Fruit fly (Drosophila melanogaster) whole organism, embryonic: ENCODE results near the gene CG15773.

Experiments used
- Antp ChIP-seq: fragments of 200-800 bp; sonication (Bioruptor generic); optimal IDR thresholded peaks from 3 replicates; lab custom pipeline; 2016; ENCODE audit warnings: missing biosample characterization, missing genetic modification characterization
- Atf-2 ChIP-seq: fragments of 200-800 bp; sonication (Bioruptor generic); optimal IDR thresholded peaks from 2 replicates; lab custom pipeline; 2016; ENCODE audit warnings: missing biosample characterization, missing genetic modification characterization
- B-H1 ChIP-seq: fragments of 200-800 bp; sonication (Bioruptor generic); IDR thresholded peaks from 3 replicates; pipeline ENCODE4 v1.3.6; 2022; ENCODE audit warnings: missing biosample characterization, missing genetic modification characterization
- CG10979 ChIP-seq: fragments of 200-800 bp; sonication (Bioruptor generic); optimal IDR thresholded peaks from 2 replicates; lab custom pipeline; 2018; ENCODE audit warnings: missing biosample characterization, mild to moderate bottlenecking, missing genetic modification characterization, moderate library complexity
- CG1233 ChIP-seq: fragments of 200-800 bp; sonication (Bioruptor generic); optimal IDR thresholded peaks from 4 replicates; lab custom pipeline; 2018; ENCODE audit warnings: missing biosample characterization, mild to moderate bottlenecking, missing genetic modification characterization
- CG17328 ChIP-seq: fragments of 200-800 bp; sonication (Bioruptor generic); IDR thresholded peaks from 2 replicates; pipeline ENCODE4 v1.3.6; 2022; ENCODE audit warnings: missing biosample characterization, missing genetic modification characterization
- CG2120 ChIP-seq: fragments of 200-800 bp; sonication (Bioruptor generic); optimal IDR thresholded peaks from 3 replicates; lab custom pipeline; 2016; ENCODE audit warnings: missing biosample characterization, missing genetic modification characterization
- CG2129 ChIP-seq: fragments of 200-800 bp; sonication (Bioruptor generic); IDR thresholded peaks from 2 replicates; pipeline ENCODE4 v1.3.6; 2022; ENCODE audit warnings: missing biosample characterization, missing genetic modification characterization; ENCODE audit not compliant: partially characterized antibody
- CG2199 ChIP-seq: fragments of 200-800 bp; sonication (Bioruptor generic); IDR thresholded peaks from 3 replicates; pipeline ENCODE4 v1.3.6; 2022; ENCODE audit warnings: missing biosample characterization, missing genetic modification characterization
- CG30403 ChIP-seq: fragments of 200-800 bp; sonication (Bioruptor generic); optimal IDR thresholded peaks from 3 replicates; lab custom pipeline; 2016; ENCODE audit warnings: missing biosample characterization, missing genetic modification characterization
- CG30431 ChIP-seq: fragments of 200-800 bp; sonication (Bioruptor generic); optimal IDR thresholded peaks from 2 replicates; lab custom pipeline; 2017; ENCODE audit warnings: missing biosample characterization, missing genetic modification characterization
- CG34422 ChIP-seq: fragments of 200-800 bp; sonication (Bioruptor generic); IDR thresholded peaks from 3 replicates; pipeline ENCODE4 v1.3.6; 2022; ENCODE audit warnings: missing biosample characterization, missing genetic modification characterization
- CG4328 ChIP-seq: fragments of 200-800 bp; sonication (Bioruptor generic); optimal IDR thresholded peaks from 3 replicates; lab custom pipeline; 2017; ENCODE audit warnings: missing biosample characterization, missing genetic modification reagents, missing genetic modification characterization
- CG4360 ChIP-seq: fragments of 200-800 bp; sonication (Bioruptor generic); IDR thresholded peaks from 2 replicates; pipeline ENCODE4 v1.3.6; 2022; ENCODE audit warnings: missing biosample characterization, missing genetic modification characterization
- CG5245 ChIP-seq: fragments of 200-800 bp; sonication (Bioruptor generic); optimal IDR thresholded peaks from 3 replicates; lab custom pipeline; 2016; ENCODE audit warnings: missing biosample characterization, missing genetic modification characterization
- D19B ChIP-seq: fragments of 200-800 bp; sonication (Bioruptor generic); optimal IDR thresholded peaks from 2 replicates; lab custom pipeline; 2017; ENCODE audit warnings: missing biosample characterization, mild to moderate bottlenecking, missing genetic modification characterization
- Dip2 ChIP-seq: fragments of 200-800 bp; sonication (Bioruptor generic); IDR thresholded peaks from 2 replicates; pipeline ENCODE4 v1.3.6; 2022; ENCODE audit warnings: missing biosample characterization, missing genetic modification characterization
- Doc2 ChIP-seq: fragments of 200-800 bp; sonication (Bioruptor generic); IDR thresholded peaks from 2 replicates; pipeline ENCODE4 v1.3.6; 2022; ENCODE audit warnings: missing biosample characterization, missing genetic modification characterization
- E2f2 ChIP-seq: fragments of 200-800 bp; sonication (Bioruptor generic); IDR thresholded peaks from 2 replicates; pipeline ENCODE4 v1.3.6; 2022; ENCODE audit warnings: missing biosample characterization, missing genetic modification characterization
- GATAe ChIP-seq: fragments of 200-800 bp; sonication (Bioruptor generic); conservative IDR thresholded peaks from 2 replicates; pipeline ENCODE4 v1.3.6; 2022; ENCODE audit warnings: missing biosample characterization, missing genetic modification characterization
- H2.0 ChIP-seq: fragments of 200-800 bp; sonication (Bioruptor generic); IDR thresholded peaks from 2 replicates; pipeline ENCODE4 v1.3.6; 2022; ENCODE audit warnings: missing biosample characterization, missing genetic modification characterization
- HLH4C ChIP-seq: fragments of 200-800 bp; sonication (Bioruptor generic); IDR thresholded peaks from 3 replicates; pipeline ENCODE4 v1.3.6; 2022; ENCODE audit warnings: missing biosample characterization, missing genetic modification characterization; ENCODE audit not compliant: partially characterized antibody
- HLHmδ ChIP-seq: fragments of 200-800 bp; sonication (Bioruptor generic); optimal IDR thresholded peaks from 2 replicates; lab custom pipeline; 2018; ENCODE audit warnings: missing biosample characterization, mild to moderate bottlenecking, missing genetic modification characterization, moderate library complexity
- Hand ChIP-seq: fragments of 200-800 bp; sonication (Bioruptor generic); optimal IDR thresholded peaks from 2 replicates; lab custom pipeline; 2017; ENCODE audit warnings: mild to moderate bottlenecking, missing biosample characterization, missing genetic modification reagents, missing genetic modification characterization
- Hr51 ChIP-seq, 2 experiments: fragments of 200-800 bp; sonication (Bioruptor generic); optimal IDR thresholded peaks; 2 replicates in 1 of 2; 3 replicates in 1 of 2; lab custom pipeline; 2016 to 2018; ENCODE audit warnings: missing biosample characterization in 2 of 2, missing genetic modification characterization in 2 of 2, mild to moderate bottlenecking in 1 of 2, moderate library complexity in 1 of 2
- Kr ChIP-seq: fragments of 200-800 bp; sonication (Bioruptor generic); optimal IDR thresholded peaks from 2 replicates; lab custom pipeline; 2017; ENCODE audit warnings: missing biosample characterization, mild to moderate bottlenecking, missing genetic modification characterization
- PHDP ChIP-seq: fragments of 200-800 bp; sonication (Bioruptor generic); optimal IDR thresholded peaks from 3 replicates; lab custom pipeline; 2018; ENCODE audit warnings: missing biosample characterization, mild to moderate bottlenecking, missing genetic modification characterization, moderate library complexity
- az2 ChIP-seq: fragments of 200-800 bp; sonication (Bioruptor generic); optimal IDR thresholded peaks from 3 replicates; lab custom pipeline; 2016; ENCODE audit warnings: missing biosample characterization, missing genetic modification characterization
- crc ChIP-seq: fragments of 200-800 bp; sonication (Bioruptor generic); optimal IDR thresholded peaks from 2 replicates; lab custom pipeline; 2016; ENCODE audit warnings: missing biosample characterization, missing genetic modification characterization
- crp ChIP-seq, 2 experiments: fragments of 200-800 bp; sonication (Bioruptor generic); optimal IDR thresholded peaks; 2 replicates in 1 of 2; 3 replicates in 1 of 2; lab custom pipeline; 2017; ENCODE audit warnings: missing biosample characterization in 2 of 2, missing genetic modification characterization in 2 of 2, mild to moderate bottlenecking in 1 of 2, moderate library complexity in 1 of 2
- en ChIP-seq: fragments of 200-800 bp; sonication (Bioruptor generic); optimal IDR thresholded peaks from 2 replicates; lab custom pipeline; 2016; ENCODE audit warnings: missing biosample characterization, missing genetic modification characterization
- ftz-f1 ChIP-seq: fragments of 200-800 bp; sonication (Bioruptor generic); optimal IDR thresholded peaks from 2 replicates; lab custom pipeline; 2016; ENCODE audit warnings: missing biosample characterization, missing genetic modification characterization
- gfzf ChIP-seq: fragments of 200-800 bp; sonication (Bioruptor generic); optimal IDR thresholded peaks from 2 replicates; lab custom pipeline; 2016; ENCODE audit warnings: missing biosample characterization, mild to moderate bottlenecking, missing genetic modification characterization, moderate library complexity
- hbn ChIP-seq: fragments of 200-800 bp; sonication (Bioruptor generic); IDR thresholded peaks from 2 replicates; pipeline ENCODE4 v1.3.6; 2022; ENCODE audit warnings: missing biosample characterization, missing genetic modification characterization; ENCODE audit not compliant: partially characterized antibody
- jing ChIP-seq: fragments of 200-800 bp; sonication (Bioruptor generic); optimal IDR thresholded peaks from 2 replicates; lab custom pipeline; 2018; ENCODE audit warnings: missing biosample characterization, mild to moderate bottlenecking, missing genetic modification characterization
- kah ChIP-seq: fragments of 200-800 bp; sonication (Bioruptor generic); optimal IDR thresholded peaks from 2 replicates; lab custom pipeline; 2018; ENCODE audit warnings: missing biosample characterization, mild to moderate bottlenecking, missing genetic modification characterization
- klu ChIP-seq: fragments of 200-800 bp; sonication (Bioruptor generic); IDR thresholded peaks from 2 replicates; pipeline ENCODE4 v1.3.6; 2022; ENCODE audit warnings: missing biosample characterization, missing genetic modification characterization
- knrl ChIP-seq: fragments of 200-800 bp; sonication (Bioruptor generic); IDR thresholded peaks from 3 replicates; pipeline ENCODE4 v1.3.6; 2022; ENCODE audit warnings: missing biosample characterization, missing genetic modification characterization; ENCODE audit not compliant: partially characterized antibody
- lilli ChIP-seq: fragments of 200-800 bp; sonication (Bioruptor generic); optimal IDR thresholded peaks from 3 replicates; lab custom pipeline; 2016; ENCODE audit warnings: missing biosample characterization, missing genetic modification characterization
- nerfin-1 ChIP-seq: fragments of 200-800 bp; sonication (Bioruptor generic); optimal IDR thresholded peaks from 3 replicates; lab custom pipeline; 2019; ENCODE audit warnings: missing biosample characterization, mild to moderate bottlenecking, missing genetic modification characterization, moderate library complexity
- nom ChIP-seq: fragments of 200-800 bp; sonication (Bioruptor generic); optimal IDR thresholded peaks from 2 replicates; lab custom pipeline; 2017; ENCODE audit warnings: missing biosample characterization, missing genetic modification characterization, mild to moderate bottlenecking, moderate library complexity, missing genetic modification reagents
- oc ChIP-seq: fragments of 200-800 bp; sonication (Bioruptor generic); optimal IDR thresholded peaks from 2 replicates; lab custom pipeline; 2018; ENCODE audit warnings: missing biosample characterization, mild to moderate bottlenecking, missing genetic modification characterization, moderate library complexity
- pzg ChIP-seq: fragments of 200-800 bp; sonication (Bioruptor generic); optimal IDR thresholded peaks from 3 replicates; lab custom pipeline; 2018; ENCODE audit warnings: missing biosample characterization, mild to moderate bottlenecking, missing genetic modification characterization, moderate library complexity
- rib ChIP-seq: fragments of 200-800 bp; sonication (Bioruptor generic); IDR thresholded peaks from 2 replicates; pipeline ENCODE4 v1.3.6; 2022; ENCODE audit warnings: missing biosample characterization, missing genetic modification characterization
- ro ChIP-seq: fragments of 200-800 bp; sonication (Bioruptor generic); IDR thresholded peaks from 2 replicates; pipeline ENCODE4 v1.3.6; 2022; ENCODE audit warnings: missing biosample characterization, missing genetic modification characterization
- sd ChIP-seq: fragments of 200-800 bp; sonication (Bioruptor generic); optimal IDR thresholded peaks from 3 replicates; lab custom pipeline; 2018; ENCODE audit warnings: missing biosample characterization, mild to moderate bottlenecking, missing genetic modification characterization, moderate library complexity
- sens ChIP-seq: fragments of 200-800 bp; sonication (Bioruptor generic); peaks from one replicate; lab custom pipeline; 2016; ENCODE audit warnings: missing biosample characterization, missing genetic modification characterization
- seq ChIP-seq: fragments of 200-800 bp; sonication (Bioruptor generic); IDR thresholded peaks from 2 replicates; pipeline ENCODE4 v1.3.6; 2022; ENCODE audit warnings: missing biosample characterization, missing genetic modification characterization
- shn ChIP-seq: fragments of 200-800 bp; sonication (Bioruptor generic); optimal IDR thresholded peaks from 3 replicates; lab custom pipeline; 2016; ENCODE audit warnings: missing biosample characterization, missing genetic modification characterization
- vvl ChIP-seq: fragments of 200-800 bp; sonication (Bioruptor generic); IDR thresholded peaks from 2 replicates; pipeline ENCODE4 v1.3.6; 2022; ENCODE audit warnings: missing biosample characterization, missing genetic modification characterization

Gene CG15773

DNA sequence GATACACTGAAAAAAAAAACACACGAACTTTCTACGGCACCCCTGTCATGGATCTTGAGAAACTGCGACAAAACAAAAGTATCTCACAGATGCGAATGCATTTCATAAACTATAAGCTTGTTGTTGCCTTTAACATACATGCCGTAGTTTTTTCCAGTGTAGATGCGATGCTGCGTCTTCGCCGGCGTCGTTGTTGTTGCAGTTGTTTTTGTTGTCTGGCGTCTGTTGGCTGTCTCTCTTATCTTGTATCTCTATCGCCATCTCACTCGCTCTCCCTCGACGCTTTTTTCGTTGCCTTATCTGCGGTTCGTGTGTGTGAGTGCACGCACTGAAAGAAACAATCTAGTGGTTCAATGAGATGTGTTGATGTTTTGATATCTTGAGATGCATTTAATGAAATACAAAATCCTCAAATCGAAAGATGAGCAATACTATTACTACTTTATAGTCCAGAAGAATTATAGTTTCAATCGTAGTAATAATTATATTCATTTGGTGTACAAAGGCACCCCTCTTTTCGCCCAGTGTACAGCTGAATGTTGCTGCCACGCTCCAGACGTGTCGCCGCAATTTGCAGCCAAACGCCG, 36.0 kb upstream of the CG15773 start (continued):
- TF ChIP-seq klu (GFP tag; lab: Robert Waterston, UW): peak; percentile 89
- TF ChIP-seq en (GFP tag; lab: Kevin White, UChicago): peak; percentile 95
- TF ChIP-seq H2.0 (GFP tag; lab: Robert Waterston, UW): peak; percentile 96
- TF ChIP-seq CG30403 (GFP tag; lab: Kevin White, UChicago): peak; percentile 97
- TF ChIP-seq GATAe: peak; percentile 53
- TF ChIP-seq D19B (GFP tag; lab: Kevin White, UChicago): peak; percentile 63
- peak; percentile 89 for TF ChIP-seq PHDP (tag; lab: Kevin White, UChicago)
- TF ChIP-seq kah: peak; percentile 93
- TF ChIP-seq ftz-f1: peak; percentile 50
- peak; percentile 95 for TF ChIP-seq CG4360 (GFP tag; lab: Robert Waterston, UW)
- TF ChIP-seq CG17328 (GFP tag; lab: Robert Waterston, UW): peak; percentile 98
- peak; percentile 97 for TF ChIP-seq CG34422
- TF ChIP-seq jing: peak; percentile 91
- TF ChIP-seq CG5245: peak; percentile 97
- peak; percentile 98 for TF ChIP-seq vvl (GFP tag; lab: Robert Waterston, UW)
- TF ChIP-seq knrl (GFP tag; lab: Robert Waterston, UW): no peak
- peak in 1 of 2 experiments; percentile 68 for TF ChIP-seq crp (GFP tag; optimal IDR thresholded peaks at IDR 0.05; lab: Kevin White, UChicago)
- TF ChIP-seq B-H1 (GFP tag; lab: Robert Waterston, UW): peak; percentile 92
- peak; percentile 37 for TF ChIP-seq gfzf (GFP tag; lab: Kevin White, UChicago)
- peak; percentile 14 for TF ChIP-seq pzg
- TF ChIP-seq CG1233: peak; percentile 96
- TF ChIP-seq Kr (GFP tag; lab: Kevin White, UChicago): peak; percentile 88
- peak; percentile 97 for TF ChIP-seq CG2199
- peak; percentile 92 for TF ChIP-seq nerfin-1 (tag; lab: Kevin White, UChicago)
- TF ChIP-seq seq (GFP tag; lab: Robert Waterston, UW): peak; percentile 94
- peak; percentile 96 for TF ChIP-seq lilli
- peak; percentile 85 for TF ChIP-seq Hand (GFP tag; lab: Kevin White, UChicago)
- peak; percentile 81 for TF ChIP-seq ro (GFP tag; lab: Robert Waterston, UW)
- peak; percentile 96 for TF ChIP-seq shn
- peak; percentile 91 for TF ChIP-seq rib
- TF ChIP-seq az2 (GFP tag; lab: Kevin White, UChicago): peak; percentile 97
- peak; percentile 77; the same call in 1 of the 2 replicates for TF ChIP-seq E2f2 (GFP tag; lab: Robert Waterston, UW)
- TF ChIP-seq Dip2 (GFP tag; lab: Robert Waterston, UW): no peak
- TF ChIP-seq Doc2 (GFP tag; lab: Robert Waterston, UW): peak; percentile 78; the same call in 1 of the 2 replicates
- no peak for TF ChIP-seq hbn (GFP tag; lab: Robert Waterston, UW)
- TF ChIP-seq HLHmδ: peak; percentile 58
- peak; percentile 93 for TF ChIP-seq CG2120 (GFP tag; lab: Kevin White, UChicago)
- TF ChIP-seq Antp (GFP tag; lab: Kevin White, UChicago): peak; percentile 99
- peak; percentile 91 for TF ChIP-seq CG4328 (GFP tag; lab: Kevin White, UChicago)
- TF ChIP-seq oc (tag; lab: Kevin White, UChicago): peak; percentile 93
- peak; percentile 97 for TF ChIP-seq CG30431
- TF ChIP-seq CG2129 (GFP tag; lab: Robert Waterston, UW): no peak
- TF ChIP-seq Atf-2 (GFP tag; lab: Kevin White, UChicago): peak; percentile 97
- peak; percentile 97 for TF ChIP-seq nom (GFP tag; lab: Kevin White, UChicago)
- TF ChIP-seq CG10979: peak; percentile 94
- peak; percentile 100 for TF ChIP-seq sens (GFP tag; lab: Kevin White, UChicago)
- TF ChIP-seq sd (tag; lab: Kevin White, UChicago): peak; percentile 76
- TF ChIP-seq HLH4C (GFP tag; lab: Robert Waterston, UW): no peak
- peak; percentile 93 to 96 for TF ChIP-seq Hr51 (GFP tag; optimal IDR thresholded peaks at IDR 0.05; lab: Kevin White, UChicago)
- peak; percentile 95 for TF ChIP-seq crc (GFP tag; lab: Kevin White, UChicago)
